Worm (Caenorhabditis elegans) whole organism, midembryonic: ENCODE measurements around the gene nhr-7.
A peak's percentile ranks its signal among the peaks of the same experiment; 100 is the strongest.

Source experiments
- T22C8.4 ChIP-seq: fragments of 200-800 bp; sonication (Bioruptor generic); IDR thresholded peaks from 2 replicates; pipeline ENCODE4 v1.3.6; 2022; ENCODE audit warnings: missing genetic modification characterization, missing compliant biosample characterization
- cog-1 ChIP-seq: sonication (generic microtip); optimal IDR thresholded peaks from 2 replicates; lab custom pipeline; 2016; ENCODE audit warnings: missing genetic modification characterization, missing compliant biosample characterization
- flt-1 ChIP-seq: fragments of 200-800 bp; sonication (Bioruptor generic); IDR thresholded peaks from 2 replicates; pipeline ENCODE4 v1.3.6; 2022; ENCODE audit warnings: missing genetic modification characterization, missing compliant biosample characterization
- klf-2 ChIP-seq: fragments of 200-800 bp; sonication (Bioruptor generic); conservative IDR thresholded peaks from 2 replicates; pipeline ENCODE4 v1.3.6; 2022; ENCODE audit warnings: missing genetic modification reagents, missing genetic modification characterization, missing compliant biosample characterization
- med-1 ChIP-seq: sonication (generic microtip); optimal IDR thresholded peaks from 2 replicates; lab custom pipeline; 2017; ENCODE audit warnings: missing genetic modification characterization, mild to moderate bottlenecking, missing compliant biosample characterization, antibody characterized with exemption, missing genetic modification reagents; ENCODE audit not compliant: insufficient read depth
- ref-1 ChIP-seq: fragments of 200-800 bp; sonication (Bioruptor generic); conservative IDR thresholded peaks from 2 replicates; pipeline ENCODE4 v1.3.6; 2022; ENCODE audit warnings: missing genetic modification reagents, missing genetic modification characterization, missing compliant biosample characterization
- tab-1 ChIP-seq: fragments of 200-800 bp; sonication (Bioruptor generic); IDR thresholded peaks from 2 replicates; pipeline ENCODE4 v1.3.6; 2022; ENCODE audit warnings: missing genetic modification characterization, missing compliant biosample characterization
- ztf-23 ChIP-seq: fragments of 200-800 bp; sonication (Bioruptor generic); IDR thresholded peaks from 2 replicates; pipeline ENCODE4 v1.3.6; 2022; ENCODE audit warnings: missing genetic modification reagents, missing genetic modification characterization, missing compliant biosample characterization
- ztf-29 ChIP-seq: fragments of 200-800 bp; sonication (Bioruptor generic); IDR thresholded peaks from 2 replicates; pipeline ENCODE4 v1.3.6; 2022; ENCODE audit warnings: missing genetic modification reagents, missing genetic modification characterization, missing compliant biosample characterization

Gene nhr-7

ce11 chrIV:11307770-11308169 is 36.6 kb upstream of the nhr-7 start:
- TF ChIP-seq tab-1 (GFP tag; lab: Robert Waterston, UW) (no peak), flt-1 (GFP tag; lab: Robert Waterston, UW) (no peak)

- TF ChIP-seq ztf-29 (GFP tag; lab: Robert Waterston, UW), result no peak
- TF ChIP-seq T22C8.4 (GFP tag; lab: Robert Waterston, UW), result no peak
- no peak for TF ChIP-seq flt-1 (GFP tag; lab: Robert Waterston, UW)
- TF ChIP-seq tab-1 (GFP tag; lab: Robert Waterston, UW), result no peak
- TF ChIP-seq klf-2 (GFP tag; lab: Robert Waterston, UW), result no peak
- TF ChIP-seq cog-1 (tag; lab: Kevin White, UChicago), result no peak
- TF ChIP-seq med-1 (GFP tag; lab: Kevin White, UChicago), result no peak
- no peak for TF ChIP-seq ztf-23 (GFP tag; lab: Robert Waterston, UW)
- no peak for TF ChIP-seq ref-1 (GFP tag; lab: Robert Waterston, UW)
Observed at ce11 chrIV:11306548-11306947, 35.4 kb upstream of the nhr-7 start, which contains the start of gene B0035.13. Gene B0035.13, minus strand, starts transcription at chrIV:11306720.

ce11 chrIV:11304970-11305369 is 33.8 kb upstream of the nhr-7 start:
- no peak for TF ChIP-seq ztf-23 (GFP tag; lab: Robert Waterston, UW)
- no peak for TF ChIP-seq cog-1 (tag; lab: Kevin White, UChicago)
- TF ChIP-seq T22C8.4 (GFP tag; lab: Robert Waterston, UW), result no peak
- no peak for TF ChIP-seq med-1 (GFP tag; lab: Kevin White, UChicago)
- TF ChIP-seq ztf-29 (GFP tag; lab: Robert Waterston, UW), result no peak
- TF ChIP-seq klf-2 (GFP tag; lab: Robert Waterston, UW), result no peak
- TF ChIP-seq flt-1 (GFP tag; lab: Robert Waterston, UW), result no peak

- TF ChIP-seq T22C8.4 (GFP tag; lab: Robert Waterston, UW) (peak; percentile 63), cog-1 (tag; lab: Kevin White, UChicago) (no peak)
Observed at ce11 chrIV:11298154-11299086, 27.3 kb upstream of the nhr-7 start, which contains the start of the genes B0035.15 and dnj-1. Gene B0035.15, minus strand, starts transcription at chrIV:11298252. Gene dnj-1, plus strand, starts transcription at chrIV:11299036.

ce11 chrIV:11296787-11297186 is 25.6 kb upstream of the nhr-7 start, which contains the start of gene mttu-1:
Gene mttu-1, minus strand, starts transcription at chrIV:11296887.
- TF ChIP-seq klf-2 (GFP tag; lab: Robert Waterston, UW) (no peak), ztf-23 (GFP tag; lab: Robert Waterston, UW) (no peak), tab-1 (GFP tag; lab: Robert Waterston, UW) (no peak), med-1 (GFP tag; lab: Kevin White, UChicago) (no peak), cog-1 (tag; lab: Kevin White, UChicago) (no peak), ref-1 (GFP tag; lab: Robert Waterston, UW) (no peak)

- TF ChIP-seq ztf-29 (GFP tag; lab: Robert Waterston, UW), result no peak
- no peak for TF ChIP-seq tab-1 (GFP tag; lab: Robert Waterston, UW)
- TF ChIP-seq T22C8.4 (GFP tag; lab: Robert Waterston, UW), result no peak
- no peak for TF ChIP-seq klf-2 (GFP tag; lab: Robert Waterston, UW)
Observed at ce11 chrIV:11288965-11289364, 17.8 kb upstream of the nhr-7 start.

- TF ChIP-seq ref-1 (GFP tag; lab: Robert Waterston, UW), result no peak
- no peak for TF ChIP-seq cog-1 (tag; lab: Kevin White, UChicago)
- TF ChIP-seq tab-1 (GFP tag; lab: Robert Waterston, UW), result no peak
- no peak for TF ChIP-seq ztf-23 (GFP tag; lab: Robert Waterston, UW)
- TF ChIP-seq T22C8.4 (GFP tag; lab: Robert Waterston, UW), result no peak
- no peak for TF ChIP-seq klf-2 (GFP tag; lab: Robert Waterston, UW)
- no peak for TF ChIP-seq flt-1 (GFP tag; lab: Robert Waterston, UW)
- TF ChIP-seq med-1 (GFP tag; lab: Kevin White, UChicago), result no peak
- TF ChIP-seq ztf-29 (GFP tag; lab: Robert Waterston, UW), result no peak
Observed at ce11 chrIV:11287511-11287910, 16.3 kb upstream of the nhr-7 start, which contains the start of gene F54D1.6. Gene F54D1.6, plus strand, starts transcription at chrIV:11287811.

- TF ChIP-seq med-1 (GFP tag; lab: Kevin White, UChicago), result no peak
- no peak for TF ChIP-seq T22C8.4 (GFP tag; lab: Robert Waterston, UW)
- no peak for TF ChIP-seq ref-1 (GFP tag; lab: Robert Waterston, UW)
- TF ChIP-seq ztf-23 (GFP tag; lab: Robert Waterston, UW), result no peak
- TF ChIP-seq ztf-29 (GFP tag; lab: Robert Waterston, UW), result no peak
- TF ChIP-seq tab-1 (GFP tag; lab: Robert Waterston, UW), result no peak
Observed at ce11 chrIV:11286112-11286511, 14.9 kb upstream of the nhr-7 start.

- TF ChIP-seq ztf-29 (GFP tag; lab: Robert Waterston, UW), result no peak
- TF ChIP-seq T22C8.4 (GFP tag; lab: Robert Waterston, UW), result no peak
- no peak for TF ChIP-seq ref-1 (GFP tag; lab: Robert Waterston, UW)
- no peak for TF ChIP-seq ztf-23 (GFP tag; lab: Robert Waterston, UW)
- no peak for TF ChIP-seq med-1 (GFP tag; lab: Kevin White, UChicago)
- no peak for TF ChIP-seq klf-2 (GFP tag; lab: Robert Waterston, UW)
- no peak for TF ChIP-seq cog-1 (tag; lab: Kevin White, UChicago)
Observed at ce11 chrIV:11285239-11285638, 14.1 kb upstream of the nhr-7 start.
